Fruit fly (Drosophila melanogaster) whole organism, embryonic: ENCODE results near the gene LManV.

Experiments used
- ATbp ChIP-seq: fragments of 200-800 bp; sonication (Bioruptor generic); optimal IDR thresholded peaks from 2 replicates; lab custom pipeline; 2017; ENCODE audit warnings: missing biosample characterization, mild to moderate bottlenecking, missing genetic modification characterization, missing genetic modification reagents
- Ada2b ChIP-seq: fragments of 200-800 bp; sonication (Bioruptor generic); IDR thresholded peaks from 2 replicates; pipeline ENCODE4 v1.3.6; 2022; ENCODE audit warnings: missing biosample characterization, missing genetic modification characterization
- Atf-2 ChIP-seq: fragments of 200-800 bp; sonication (Bioruptor generic); optimal IDR thresholded peaks from 2 replicates; lab custom pipeline; 2016; ENCODE audit warnings: missing biosample characterization, missing genetic modification characterization
- CG10267 ChIP-seq: fragments of 200-800 bp; sonication (Bioruptor generic); optimal IDR thresholded peaks from 2 replicates; lab custom pipeline; 2018; ENCODE audit warnings: missing biosample characterization, mild to moderate bottlenecking, missing genetic modification characterization, moderate library complexity
- CG11456 ChIP-seq: fragments of 200-800 bp; sonication (Bioruptor generic); IDR thresholded peaks from 3 replicates; pipeline ENCODE4 v1.3.6; 2022; ENCODE audit warnings: missing biosample characterization, missing genetic modification characterization
- CG11504 ChIP-seq: fragments of 200-800 bp; sonication (Bioruptor generic); optimal IDR thresholded peaks from 3 replicates; lab custom pipeline; 2019; ENCODE audit warnings: missing biosample characterization, mild to moderate bottlenecking, missing genetic modification characterization, moderate library complexity
- CG12744 ChIP-seq: fragments of 200-800 bp; sonication (Bioruptor generic); optimal IDR thresholded peaks from 2 replicates; lab custom pipeline; 2016; ENCODE audit warnings: missing biosample characterization, missing genetic modification characterization
- CG12769 ChIP-seq: fragments of 200-800 bp; sonication (Bioruptor generic); optimal IDR thresholded peaks from 2 replicates; lab custom pipeline; 2019; ENCODE audit warnings: missing biosample characterization, mild to moderate bottlenecking, missing genetic modification characterization, moderate library complexity
- CG13287 ChIP-seq: fragments of 200-800 bp; sonication (Bioruptor generic); IDR thresholded peaks from 2 replicates; pipeline ENCODE4 v1.3.6; 2022; ENCODE audit warnings: missing biosample characterization, missing genetic modification characterization; ENCODE audit not compliant: partially characterized antibody
- CG14441 ChIP-seq: fragments of 200-800 bp; sonication (Bioruptor generic); IDR thresholded peaks from 2 replicates; pipeline ENCODE4 v1.3.6; 2022; ENCODE audit warnings: missing biosample characterization, missing genetic modification characterization
- CG14860 ChIP-seq: fragments of 200-800 bp; sonication (Bioruptor generic); IDR thresholded peaks from 3 replicates; pipeline ENCODE4 v1.3.6; 2022; ENCODE audit warnings: missing biosample characterization, missing genetic modification characterization; ENCODE audit not compliant: partially characterized antibody
- CG15696 ChIP-seq: fragments of 200-800 bp; sonication (Bioruptor generic); optimal IDR thresholded peaks from 2 replicates; lab custom pipeline; 2019; ENCODE audit warnings: missing biosample characterization, mild to moderate bottlenecking, missing genetic modification characterization, moderate library complexity
- CG18619 ChIP-seq: fragments of 200-800 bp; sonication (Bioruptor generic); optimal IDR thresholded peaks from 3 replicates; lab custom pipeline; 2017; ENCODE audit warnings: missing biosample characterization, mild to moderate bottlenecking, missing genetic modification characterization
- CG2678 ChIP-seq: fragments of 200-800 bp; sonication (Bioruptor generic); optimal IDR thresholded peaks from 3 replicates; lab custom pipeline; 2019; ENCODE audit warnings: missing biosample characterization, mild to moderate bottlenecking, missing genetic modification characterization, moderate library complexity
- CG31441 ChIP-seq: fragments of 200-800 bp; sonication (Bioruptor generic); IDR thresholded peaks from 2 replicates; pipeline ENCODE4 v1.3.6; 2022; ENCODE audit warnings: missing biosample characterization, missing genetic modification characterization
- CG3163 ChIP-seq: fragments of 200-800 bp; sonication (Bioruptor generic); optimal IDR thresholded peaks from 3 replicates; lab custom pipeline; 2016; ENCODE audit warnings: missing biosample characterization, missing genetic modification characterization
- CG32532 ChIP-seq: fragments of 200-800 bp; sonication (Bioruptor generic); IDR thresholded peaks from 2 replicates; pipeline ENCODE4 v1.3.6; 2022; ENCODE audit warnings: missing biosample characterization, missing genetic modification characterization
- CG34376 ChIP-seq: fragments of 200-800 bp; sonication (Bioruptor generic); optimal IDR thresholded peaks from 2 replicates; lab custom pipeline; 2018; ENCODE audit warnings: missing biosample characterization, mild to moderate bottlenecking, missing genetic modification characterization
- CG6765 ChIP-seq: fragments of 200-800 bp; sonication (Bioruptor generic); optimal IDR thresholded peaks from 3 replicates; lab custom pipeline; 2017; ENCODE audit warnings: missing biosample characterization, mild to moderate bottlenecking, missing genetic modification characterization
- CG9797 ChIP-seq: fragments of 200-800 bp; sonication (Bioruptor generic); optimal IDR thresholded peaks from 3 replicates; lab custom pipeline; 2018; ENCODE audit warnings: missing biosample characterization, mild to moderate bottlenecking, missing genetic modification characterization
- CrebB ChIP-seq: fragments of 200-800 bp; sonication (Bioruptor generic); optimal IDR thresholded peaks from 3 replicates; lab custom pipeline; 2018; ENCODE audit warnings: missing biosample characterization, mild to moderate bottlenecking, missing genetic modification characterization
- D19A ChIP-seq: fragments of 200-800 bp; optimal IDR thresholded peaks from 3 replicates; lab custom pipeline; 2019; ENCODE audit warnings: missing biosample characterization, mild to moderate bottlenecking, missing genetic modification characterization, moderate library complexity
- Drgx ChIP-seq: fragments of 200-800 bp; sonication (Bioruptor generic); IDR thresholded peaks from 2 replicates; pipeline ENCODE4 v1.3.6; 2022; ENCODE audit warnings: missing biosample characterization, missing genetic modification characterization
- Eip74EF ChIP-seq, 2 experiments: fragments of 200-800 bp in 1 of 2; fragments of >200 bp in 1 of 2; sonication (Bioruptor generic) in 1 of 2; optimal IDR thresholded peaks; 2 replicates each; lab custom pipeline; 2017 to 2019; ENCODE audit warnings: missing biosample characterization in 2 of 2, missing genetic modification characterization in 2 of 2, mild to moderate bottlenecking in 1 of 2, moderate library complexity in 1 of 2
- Elba2 ChIP-seq: fragments of 200-800 bp; sonication (Bioruptor generic); optimal IDR thresholded peaks from 3 replicates; lab custom pipeline; 2016; ENCODE audit warnings: missing biosample characterization, missing genetic modification characterization
- Hmx ChIP-seq: fragments of 200-800 bp; sonication (Bioruptor generic); optimal IDR thresholded peaks from 2 replicates; lab custom pipeline; 2016; ENCODE audit warnings: missing biosample characterization, missing genetic modification characterization
- Lhr ChIP-seq: fragments of 200-800 bp; sonication (Bioruptor generic); optimal IDR thresholded peaks from 3 replicates; lab custom pipeline; 2017; ENCODE audit warnings: mild to moderate bottlenecking, missing biosample characterization, missing genetic modification reagents, missing genetic modification characterization
- Lim3 ChIP-seq: fragments of 200-800 bp; sonication (Bioruptor generic); IDR thresholded peaks from 2 replicates; pipeline ENCODE4 v1.3.6; 2022; ENCODE audit warnings: missing biosample characterization, missing genetic modification characterization
- Opbp ChIP-seq: fragments of 200-800 bp; sonication (Bioruptor generic); IDR thresholded peaks from 3 replicates; pipeline ENCODE4 v1.3.6; 2022; ENCODE audit warnings: missing biosample characterization, missing genetic modification characterization; ENCODE audit not compliant: partially characterized antibody
- Ptx1 ChIP-seq: fragments of 200-800 bp; sonication (Bioruptor generic); IDR thresholded peaks from 2 replicates; pipeline ENCODE4 v1.3.6; 2022; ENCODE audit warnings: missing biosample characterization, missing genetic modification characterization
- Six4 ChIP-seq: fragments of 200-800 bp; sonication (Bioruptor generic); optimal IDR thresholded peaks from 2 replicates; lab custom pipeline; 2016; ENCODE audit warnings: missing biosample characterization, missing genetic modification characterization
- Stat92E ChIP-seq, 3 experiments: fragments of >200 bp in 2 of 3; fragments of 200-800 bp in 1 of 3; sonication (Bioruptor generic) in 1 of 3; optimal IDR thresholded peaks; 2 replicates each; lab custom pipeline; 2017 to 2019; ENCODE audit warnings: missing biosample characterization in 3 of 3, missing genetic modification characterization in 3 of 3, mild to moderate bottlenecking in 1 of 3, moderate library complexity in 1 of 3
- Taf1 ChIP-seq: fragments of 200-800 bp; sonication (Bioruptor generic); IDR thresholded peaks from 2 replicates; pipeline ENCODE4 v1.3.6; 2022; ENCODE audit warnings: missing biosample characterization, missing genetic modification characterization
- cato ChIP-seq: fragments of 200-800 bp; sonication (Bioruptor generic); optimal IDR thresholded peaks from 2 replicates; lab custom pipeline; 2016; ENCODE audit warnings: missing biosample characterization, missing genetic modification characterization, borderline replicate concordance
- fd96Cb ChIP-seq: fragments of 200-800 bp; sonication (Bioruptor generic); optimal IDR thresholded peaks from 2 replicates; lab custom pipeline; 2018; ENCODE audit warnings: missing biosample characterization, mild to moderate bottlenecking, missing genetic modification characterization, moderate library complexity
- gsb ChIP-seq: fragments of 200-800 bp; sonication (Bioruptor generic); IDR thresholded peaks from 2 replicates; pipeline ENCODE4 v1.3.6; 2022; ENCODE audit warnings: missing biosample characterization, missing genetic modification characterization
- hb ChIP-seq: fragments of 200-800 bp; sonication (Bioruptor generic); IDR thresholded peaks from 3 replicates; pipeline ENCODE4 v1.3.6; 2022; ENCODE audit warnings: missing biosample characterization, missing genetic modification characterization; ENCODE audit not compliant: partially characterized antibody
- lab ChIP-seq: fragments of 200-800 bp; sonication (Bioruptor generic); optimal IDR thresholded peaks from 3 replicates; lab custom pipeline; 2017; ENCODE audit warnings: missing biosample characterization, missing genetic modification characterization, mild to moderate bottlenecking, moderate library complexity, missing genetic modification reagents
- lola ChIP-seq, 3 experiments: fragments of >200 bp in 2 of 3; fragments of 200-800 bp in 1 of 3; sonication (Bioruptor generic) in 1 of 3; optimal IDR thresholded peaks; 2 replicates each; lab custom pipeline; 2017 to 2019; ENCODE audit warnings: missing biosample characterization in 3 of 3, missing genetic modification characterization in 3 of 3, mild to moderate bottlenecking in 1 of 3, moderate library complexity in 1 of 3
- nom ChIP-seq: fragments of 200-800 bp; sonication (Bioruptor generic); optimal IDR thresholded peaks from 2 replicates; lab custom pipeline; 2017; ENCODE audit warnings: missing biosample characterization, missing genetic modification characterization, mild to moderate bottlenecking, moderate library complexity, missing genetic modification reagents
- odd ChIP-seq: fragments of 200-800 bp; sonication (Bioruptor generic); optimal IDR thresholded peaks from 2 replicates; lab custom pipeline; 2017; ENCODE audit warnings: missing biosample characterization, mild to moderate bottlenecking, missing genetic modification characterization
- otp ChIP-seq: fragments of 200-800 bp; sonication (Bioruptor generic); IDR thresholded peaks from 3 replicates; pipeline ENCODE4, ENCODE4 v1.3.6; 2022; ENCODE audit warnings: missing biosample characterization, missing genetic modification characterization
- prd ChIP-seq, 3 experiments: fragments of >200 bp in 2 of 3; fragments of 200-800 bp in 1 of 3; sonication (Bioruptor generic) in 1 of 3; optimal IDR thresholded peaks in 2 of 3; IDR thresholded peaks in 1 of 3; 2 replicates in 2 of 3; 3 replicates in 1 of 3; pipeline versions ENCODE4 v1.3.6 to Lab custom; 2017 to 2022; ENCODE audit warnings: missing biosample characterization in 1 of 3, missing genetic modification characterization in 1 of 3
- ro ChIP-seq: fragments of 200-800 bp; sonication (Bioruptor generic); IDR thresholded peaks from 2 replicates; pipeline ENCODE4 v1.3.6; 2022; ENCODE audit warnings: missing biosample characterization, missing genetic modification characterization
- sens ChIP-seq: fragments of 200-800 bp; sonication (Bioruptor generic); peaks from one replicate; lab custom pipeline; 2016; ENCODE audit warnings: missing biosample characterization, missing genetic modification characterization
- so ChIP-seq: fragments of 200-800 bp; sonication (Bioruptor generic); IDR thresholded peaks from 3 replicates; pipeline ENCODE4 v1.3.6; 2022; ENCODE audit warnings: missing biosample characterization, missing genetic modification characterization
- ssp ChIP-seq: fragments of 200-800 bp; sonication (Bioruptor generic); IDR thresholded peaks from 2 replicates; pipeline ENCODE4 v1.3.6; 2022; ENCODE audit warnings: missing biosample characterization, missing genetic modification characterization
- unpg ChIP-seq: fragments of 200-800 bp; sonication (Bioruptor generic); optimal IDR thresholded peaks from 3 replicates; lab custom pipeline; 2018; ENCODE audit warnings: missing biosample characterization, mild to moderate bottlenecking, missing genetic modification characterization, moderate library complexity
- zen ChIP-seq: fragments of 200-800 bp; sonication (Bioruptor generic); optimal IDR thresholded peaks from 3 replicates; lab custom pipeline; 2018; ENCODE audit warnings: missing biosample characterization, mild to moderate bottlenecking, missing genetic modification characterization, moderate library complexity

Gene LManV

DNA sequence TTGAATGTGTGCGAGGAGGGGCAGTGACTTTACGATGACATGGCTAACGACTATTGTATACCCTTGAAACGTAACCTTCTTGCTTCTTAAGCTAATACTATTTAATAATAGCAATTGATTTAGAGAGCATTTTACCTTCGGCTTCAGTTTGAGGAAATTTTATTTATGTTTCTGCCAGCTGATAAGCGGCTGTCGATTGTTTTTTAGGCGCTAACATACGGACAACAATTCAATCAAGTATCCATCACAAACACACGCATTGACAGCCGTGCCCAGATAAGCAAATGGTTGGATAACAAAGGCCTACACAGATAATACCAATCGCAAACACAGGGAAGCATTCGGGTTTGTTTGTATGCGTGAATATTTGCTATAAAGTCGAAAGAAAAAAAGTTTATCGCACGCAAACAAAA, 37.8 kb downstream of the LManV start (continued):
- peak; percentile 40 for TF ChIP-seq CG11504
- no peak for TF ChIP-seq otp (GFP tag; lab: Robert Waterston, UW)
- TF ChIP-seq D19A: peak; percentile 99
- peak; percentile 30 for TF ChIP-seq ATbp (GFP tag; lab: Kevin White, UChicago)
- TF ChIP-seq CG18619 (GFP tag; lab: Kevin White, UChicago): peak; percentile 3
- no peak for TF ChIP-seq lola (GFP tag; optimal IDR thresholded peaks at IDR 0.05; lab: Kevin White, UChicago)
- peak; percentile 69 for TF ChIP-seq sens (GFP tag; lab: Kevin White, UChicago)
- TF ChIP-seq Eip74EF (GFP tag; optimal IDR thresholded peaks at IDR 0.05; lab: Kevin White, UChicago): no peak
- TF ChIP-seq CG10267 (tag; lab: Kevin White, UChicago): no peak
- no peak for TF ChIP-seq Hmx (GFP tag; lab: Kevin White, UChicago)
- no peak; the same call in 2 of the 3 replicates for TF ChIP-seq Opbp (GFP tag; lab: Robert Waterston, UW)
- no peak for TF ChIP-seq Elba2 (GFP tag; lab: Kevin White, UChicago)
- TF ChIP-seq gsb (GFP tag; lab: Robert Waterston, UW): peak; percentile 34; the same call in 1 of the 2 replicates
- TF ChIP-seq Taf1 (GFP tag; lab: Robert Waterston, UW): no peak
- TF ChIP-seq CG6765 (GFP tag; lab: Kevin White, UChicago): no peak
- no peak for TF ChIP-seq CG14860 (GFP tag; lab: Robert Waterston, UW)
- TF ChIP-seq hb: no peak
- peak; percentile 20; the same call in 1 of the 2 replicates for TF ChIP-seq CG31441 (GFP tag; lab: Robert Waterston, UW)
- TF ChIP-seq prd (optimal IDR thresholded peaks at IDR 0.05; lab: Kevin White, UChicago): no peak
- peak; percentile 54 for TF ChIP-seq prd (GFP tag; IDR thresholded peaks at IDR 0.05; lab: Robert Waterston, UW)
- TF ChIP-seq CG11456 (GFP tag; lab: Robert Waterston, UW): no peak
- peak; percentile 68 for TF ChIP-seq CG2678 (tag; lab: Kevin White, UChicago)
- TF ChIP-seq Six4 (GFP tag; lab: Kevin White, UChicago): no peak
- no peak for TF ChIP-seq ro (GFP tag; lab: Robert Waterston, UW)
- TF ChIP-seq odd: no peak
- no peak for TF ChIP-seq Ptx1 (GFP tag; lab: Robert Waterston, UW)
- 0 out of 2 replicates have a peak, but pooled peaks have one; percentile 9 for TF ChIP-seq Ada2b (GFP tag; lab: Robert Waterston, UW)
- peak; percentile 89 for TF ChIP-seq lab
- peak; percentile 41; the same call in 1 of the 2 replicates for TF ChIP-seq Lim3 (GFP tag; lab: Robert Waterston, UW)
- peak; percentile 26 for TF ChIP-seq CG3163 (GFP tag; lab: Kevin White, UChicago)
- TF ChIP-seq CG15696 (tag; lab: Kevin White, UChicago): no peak
- TF ChIP-seq so (GFP tag; lab: Robert Waterston, UW): no peak
- no peak for TF ChIP-seq zen (tag; lab: Kevin White, UChicago)
- 0 out of 2 replicates have a peak, but pooled peaks have one; percentile 18 for TF ChIP-seq Drgx (GFP tag; lab: Robert Waterston, UW)
- TF ChIP-seq nom (GFP tag; lab: Kevin White, UChicago): no peak
- TF ChIP-seq Atf-2 (GFP tag; lab: Kevin White, UChicago): no peak
- TF ChIP-seq CG14441 (GFP tag; lab: Robert Waterston, UW): peak; percentile 68
- TF ChIP-seq CG13287: no peak; the same call in 1 of the 2 replicates
- peak; percentile 18 for TF ChIP-seq unpg
- TF ChIP-seq fd96Cb (tag; lab: Kevin White, UChicago): no peak
- TF ChIP-seq CG12769 (tag; lab: Kevin White, UChicago): peak; percentile 72
- no peak for TF ChIP-seq cato (GFP tag; lab: Kevin White, UChicago)
- peak; percentile 88 for TF ChIP-seq CG34376 (GFP tag; lab: Kevin White, UChicago)
- TF ChIP-seq ssp (GFP tag; lab: Robert Waterston, UW): no peak
- no peak for TF ChIP-seq CG9797 (GFP tag; lab: Kevin White, UChicago)
- peak; percentile 79 for TF ChIP-seq CG32532
- no peak for TF ChIP-seq Lhr (GFP tag; lab: Kevin White, UChicago)
- peak; percentile 20 for TF ChIP-seq CrebB
- no peak for TF ChIP-seq Stat92E (GFP tag; optimal IDR thresholded peaks at IDR 0.05; lab: Kevin White, UChicago)
- no peak for TF ChIP-seq CG12744
